Worm (Caenorhabditis elegans): ENCODE results near the gene F22F7.7.

DNA sequence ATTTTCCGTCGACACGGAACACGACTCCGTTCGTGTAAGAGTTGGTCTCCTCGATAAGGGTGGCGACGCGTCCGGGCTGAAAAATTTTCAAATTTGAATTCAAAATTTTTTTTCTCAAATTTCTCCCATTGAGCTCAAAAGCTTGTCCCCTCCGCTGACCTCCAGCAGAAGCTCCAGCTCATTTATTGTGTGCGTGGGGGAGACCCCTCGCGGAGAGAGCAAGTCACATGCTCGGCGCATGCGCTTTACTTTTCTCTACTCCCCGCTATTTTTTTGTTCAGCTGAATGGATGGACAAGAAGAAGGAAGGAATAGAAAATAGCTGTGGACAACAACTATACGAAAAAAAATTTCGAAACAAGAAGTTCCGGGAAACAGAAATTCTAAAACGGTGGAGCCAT, 6.3 kb downstream of the F22F7.7 start:
- TF ChIP-seq isw-1 (GFP tag; IDR thresholded peaks at IDR 0.05) (peak; percentile 33), nhr-237 (tag; optimal IDR thresholded peaks at IDR 0.05) (no peak), nhr-11 (tag; optimal IDR thresholded peaks at IDR 0.05) (no peak), aly-2 (tag; optimal IDR thresholded peaks at IDR 0.05) (no peak), jun-1 (tag; optimal IDR thresholded peaks at IDR 0.05) (peak; percentile 2), unc-62 (GFP tag; optimal IDR thresholded peaks at IDR 0.05) (no peak), unc-130 (tag; optimal IDR thresholded peaks at IDR 0.05) (no peak), elt-3 (tag; optimal IDR thresholded peaks at IDR 0.05) (no peak), tbx-2 (tag; optimal IDR thresholded peaks at IDR 0.05) (peak; percentile 76), xbp-1 (tag; optimal IDR thresholded peaks at IDR 0.05) (peak; percentile 53), snpc-4 (tag; optimal IDR thresholded peaks at IDR 0.05) (peak; percentile 2), nhr-71 (tag; optimal IDR thresholded peaks at IDR 0.05) (peak; percentile 84)

Data from whole organism, L1 larva.